Fruit fly (Drosophila melanogaster) whole organism, embryonic: ENCODE results near the gene CG4293.

Experiments
- Abd-B ChIP-seq: fragments of 200-800 bp; sonication (Bioruptor generic); optimal IDR thresholded peaks from 2 replicates; lab custom pipeline; 2018; ENCODE audit warnings: missing biosample characterization, mild to moderate bottlenecking, missing genetic modification characterization, moderate library complexity
- Atf-2 ChIP-seq: fragments of 200-800 bp; sonication (Bioruptor generic); optimal IDR thresholded peaks from 2 replicates; lab custom pipeline; 2016; ENCODE audit warnings: missing biosample characterization, missing genetic modification characterization
- Awh ChIP-seq: fragments of 200-800 bp; sonication (Bioruptor generic); IDR thresholded peaks from 2 replicates; pipeline ENCODE4, ENCODE4 v1.3.6; 2022; ENCODE audit warnings: missing biosample characterization, missing genetic modification characterization
- C15 ChIP-seq: fragments of 200-800 bp; sonication (Bioruptor generic); IDR thresholded peaks from 3 replicates; pipeline ENCODE4 v1.3.6; 2022; ENCODE audit warnings: missing biosample characterization, missing genetic modification characterization
- CG10979 ChIP-seq: fragments of 200-800 bp; sonication (Bioruptor generic); optimal IDR thresholded peaks from 2 replicates; lab custom pipeline; 2018; ENCODE audit warnings: missing biosample characterization, mild to moderate bottlenecking, missing genetic modification characterization, moderate library complexity
- CG13123 ChIP-seq: fragments of 200-800 bp; sonication (Bioruptor generic); optimal IDR thresholded peaks from 2 replicates; lab custom pipeline; 2016; ENCODE audit warnings: missing biosample characterization, missing genetic modification characterization
- CG13775 ChIP-seq: fragments of 200-800 bp; sonication (Bioruptor generic); optimal IDR thresholded peaks from 3 replicates; lab custom pipeline; 2017; ENCODE audit warnings: missing biosample characterization, mild to moderate bottlenecking, missing genetic modification characterization
- CG14441 ChIP-seq: fragments of 200-800 bp; sonication (Bioruptor generic); IDR thresholded peaks from 2 replicates; pipeline ENCODE4 v1.3.6; 2022; ENCODE audit warnings: missing biosample characterization, missing genetic modification characterization
- CG15479 ChIP-seq: fragments of 200-800 bp; sonication (Bioruptor generic); optimal IDR thresholded peaks from 3 replicates; lab custom pipeline; 2019; ENCODE audit warnings: missing biosample characterization, mild to moderate bottlenecking, missing genetic modification characterization, moderate library complexity
- CG15601 ChIP-seq: fragments of 200-800 bp; sonication (Bioruptor generic); optimal IDR thresholded peaks from 3 replicates; lab custom pipeline; 2019; ENCODE audit warnings: missing biosample characterization, mild to moderate bottlenecking, missing genetic modification characterization, moderate library complexity
- CG16863 ChIP-seq: fragments of 200-800 bp; sonication (Bioruptor generic); optimal IDR thresholded peaks from 3 replicates; lab custom pipeline; 2016; ENCODE audit warnings: missing biosample characterization, missing genetic modification characterization
- CG17359 ChIP-seq: fragments of 200-800 bp; sonication (Bioruptor generic); optimal IDR thresholded peaks from 3 replicates; lab custom pipeline; 2018; ENCODE audit warnings: missing biosample characterization, mild to moderate bottlenecking, missing genetic modification characterization, moderate library complexity
- CG18599 ChIP-seq: fragments of 200-800 bp; sonication (Bioruptor generic); optimal IDR thresholded peaks from 3 replicates; lab custom pipeline; 2017; ENCODE audit warnings: missing biosample characterization, missing genetic modification characterization, mild to moderate bottlenecking, moderate library complexity, missing genetic modification reagents
- CG2875 ChIP-seq: fragments of 200-800 bp; sonication (Bioruptor generic); optimal IDR thresholded peaks from 2 replicates; lab custom pipeline; 2017; ENCODE audit warnings: missing biosample characterization, mild to moderate bottlenecking, missing genetic modification characterization, missing genetic modification reagents
- CG30403 ChIP-seq: fragments of 200-800 bp; sonication (Bioruptor generic); optimal IDR thresholded peaks from 3 replicates; lab custom pipeline; 2016; ENCODE audit warnings: missing biosample characterization, missing genetic modification characterization
- CG3407 ChIP-seq: fragments of 200-800 bp; sonication (Bioruptor generic); optimal IDR thresholded peaks from 2 replicates; lab custom pipeline; 2018; ENCODE audit warnings: missing biosample characterization, mild to moderate bottlenecking, missing genetic modification characterization
- CG34224 ChIP-seq: fragments of 200-800 bp; sonication (Bioruptor generic); IDR thresholded peaks from 3 replicates; pipeline ENCODE4 v1.3.6; 2022; ENCODE audit warnings: missing biosample characterization, missing genetic modification characterization; ENCODE audit not compliant: partially characterized antibody
- CG34376 ChIP-seq: fragments of 200-800 bp; sonication (Bioruptor generic); optimal IDR thresholded peaks from 2 replicates; lab custom pipeline; 2018; ENCODE audit warnings: missing biosample characterization, mild to moderate bottlenecking, missing genetic modification characterization
- CG3726 ChIP-seq: fragments of 200-800 bp; sonication (Bioruptor generic); IDR thresholded peaks from 3 replicates; pipeline ENCODE4, ENCODE4 v1.3.6; 2022; ENCODE audit warnings: missing biosample characterization, missing genetic modification characterization
- CG4820 ChIP-seq: fragments of 200-800 bp; sonication (Bioruptor generic); optimal IDR thresholded peaks from 3 replicates; lab custom pipeline; 2016; ENCODE audit warnings: missing biosample characterization, missing genetic modification characterization
- CG6254 ChIP-seq: fragments of 200-800 bp; sonication (Bioruptor generic); optimal IDR thresholded peaks from 3 replicates; lab custom pipeline; 2017; ENCODE audit warnings: mild to moderate bottlenecking, missing biosample characterization, missing genetic modification reagents, missing genetic modification characterization
- CG6791 ChIP-seq: fragments of 200-800 bp; sonication (Bioruptor generic); IDR thresholded peaks from 3 replicates; pipeline ENCODE4 v1.3.6; 2022; ENCODE audit warnings: missing biosample characterization, missing genetic modification characterization; ENCODE audit not compliant: partially characterized antibody
- CG7839 ChIP-seq: fragments of 200-800 bp; sonication (Bioruptor generic); optimal IDR thresholded peaks from 3 replicates; lab custom pipeline; 2018; ENCODE audit warnings: missing biosample characterization, mild to moderate bottlenecking, missing genetic modification characterization, moderate library complexity
- CG9797 ChIP-seq: fragments of 200-800 bp; sonication (Bioruptor generic); optimal IDR thresholded peaks from 3 replicates; lab custom pipeline; 2018; ENCODE audit warnings: missing biosample characterization, mild to moderate bottlenecking, missing genetic modification characterization
- CG9876 ChIP-seq: fragments of 200-800 bp; sonication (Bioruptor generic); optimal IDR thresholded peaks from 2 replicates; lab custom pipeline; 2016; ENCODE audit warnings: missing biosample characterization, missing genetic modification characterization
- CrebB ChIP-seq: fragments of 200-800 bp; sonication (Bioruptor generic); optimal IDR thresholded peaks from 3 replicates; lab custom pipeline; 2018; ENCODE audit warnings: missing biosample characterization, mild to moderate bottlenecking, missing genetic modification characterization
- Gug ChIP-seq: fragments of 200-800 bp; sonication (Bioruptor generic); IDR thresholded peaks from 4 replicates; pipeline ENCODE4 v1.3.6; 2022; ENCODE audit warnings: missing biosample characterization, missing genetic modification characterization
- HmgD ChIP-seq: fragments of 200-800 bp; sonication (Bioruptor generic); optimal IDR thresholded peaks from 3 replicates; lab custom pipeline; 2016; ENCODE audit warnings: missing biosample characterization, missing genetic modification characterization
- Hmx ChIP-seq: fragments of 200-800 bp; sonication (Bioruptor generic); optimal IDR thresholded peaks from 2 replicates; lab custom pipeline; 2016; ENCODE audit warnings: missing biosample characterization, missing genetic modification characterization
- Lim3 ChIP-seq: fragments of 200-800 bp; sonication (Bioruptor generic); IDR thresholded peaks from 2 replicates; pipeline ENCODE4 v1.3.6; 2022; ENCODE audit warnings: missing biosample characterization, missing genetic modification characterization
- Neu2 ChIP-seq: fragments of 200-800 bp; sonication (Bioruptor generic); optimal IDR thresholded peaks from 3 replicates; lab custom pipeline; 2016; ENCODE audit warnings: missing biosample characterization, missing genetic modification characterization, borderline replicate concordance
- Pdp1 ChIP-seq, 2 experiments: fragments of 200-800 bp; sonication (Bioruptor generic); optimal IDR thresholded peaks; 3 replicates each; lab custom pipeline; 2016; ENCODE audit warnings: missing biosample characterization in 2 of 2, missing genetic modification characterization in 2 of 2, mild to moderate bottlenecking in 1 of 2, moderate library complexity in 1 of 2
- Poxn ChIP-seq: fragments of 200-800 bp; sonication (Bioruptor generic); IDR thresholded peaks from 2 replicates; pipeline ENCODE4 v1.3.6; 2022; ENCODE audit warnings: missing biosample characterization, missing genetic modification characterization
- Sin3A ChIP-seq: fragments of >200 bp; optimal IDR thresholded peaks from 2 replicates; lab custom pipeline; 2018
- Spps ChIP-seq: fragments of 200-800 bp; sonication (Bioruptor generic); optimal IDR thresholded peaks from 2 replicates; lab custom pipeline; 2018; ENCODE audit warnings: missing biosample characterization, mild to moderate bottlenecking, missing genetic modification characterization
- Taf1 ChIP-seq: fragments of 200-800 bp; sonication (Bioruptor generic); IDR thresholded peaks from 2 replicates; pipeline ENCODE4 v1.3.6; 2022; ENCODE audit warnings: missing biosample characterization, missing genetic modification characterization
- Tbp ChIP-seq: fragments of >200 bp; optimal IDR thresholded peaks from 2 replicates; lab custom pipeline; 2018; ENCODE audit warnings: missing biosample characterization, missing genetic modification characterization
- az2 ChIP-seq: fragments of 200-800 bp; sonication (Bioruptor generic); optimal IDR thresholded peaks from 3 replicates; lab custom pipeline; 2016; ENCODE audit warnings: missing biosample characterization, missing genetic modification characterization
- bowl ChIP-seq: fragments of 200-800 bp; sonication (Bioruptor generic); IDR thresholded peaks from 2 replicates; pipeline ENCODE4 v1.3.6; 2022; ENCODE audit warnings: missing biosample characterization, missing genetic modification characterization
- cas ChIP-seq: fragments of 200-800 bp; sonication (Bioruptor generic); IDR thresholded peaks from 2 replicates; pipeline ENCODE4 v1.3.6; 2022; ENCODE audit warnings: missing biosample characterization, missing genetic modification characterization
- ci ChIP-seq: fragments of 200-800 bp; sonication (Bioruptor generic); IDR thresholded peaks from 3 replicates; pipeline ENCODE4 v1.3.6; 2022; ENCODE audit warnings: missing biosample characterization, missing genetic modification characterization
- esg ChIP-seq: fragments of 200-800 bp; sonication (Bioruptor generic); conservative IDR thresholded peaks from 2 replicates; pipeline ENCODE4 v1.3.6; 2022; ENCODE audit warnings: missing biosample characterization, missing genetic modification characterization
- ewg ChIP-seq: fragments of 200-800 bp; sonication (Bioruptor generic); optimal IDR thresholded peaks from 3 replicates; lab custom pipeline; 2017; ENCODE audit warnings: mild to moderate bottlenecking, missing biosample characterization, missing genetic modification reagents, missing genetic modification characterization
- fd64A ChIP-seq: fragments of 200-800 bp; sonication (Bioruptor generic); optimal IDR thresholded peaks from 3 replicates; lab custom pipeline; 2018; ENCODE audit warnings: missing biosample characterization, mild to moderate bottlenecking, missing genetic modification characterization
- ham ChIP-seq: fragments of 200-800 bp; sonication (Bioruptor generic); IDR thresholded peaks from 2 replicates; pipeline ENCODE4 v1.3.6; 2022; ENCODE audit warnings: missing biosample characterization, missing genetic modification characterization
- pros ChIP-seq: fragments of 200-800 bp; sonication (Bioruptor generic); optimal IDR thresholded peaks from 3 replicates; lab custom pipeline; 2019; ENCODE audit warnings: missing biosample characterization, mild to moderate bottlenecking, missing genetic modification characterization, moderate library complexity
- run ChIP-seq: fragments of 200-800 bp; sonication (Bioruptor generic); optimal IDR thresholded peaks from 3 replicates; lab custom pipeline; 2018; ENCODE audit warnings: missing biosample characterization, mild to moderate bottlenecking, missing genetic modification characterization
- tap ChIP-seq: fragments of 200-800 bp; optimal IDR thresholded peaks from 3 replicates; lab custom pipeline; 2019; ENCODE audit warnings: missing biosample characterization, mild to moderate bottlenecking, missing genetic modification characterization, moderate library complexity
- tgo ChIP-seq: fragments of 200-800 bp; sonication (Bioruptor generic); IDR thresholded peaks from 3 replicates; pipeline ENCODE4 v1.3.6; 2022; ENCODE audit warnings: missing biosample characterization, missing genetic modification characterization
- tx ChIP-seq: fragments of 200-800 bp; sonication (Bioruptor generic); optimal IDR thresholded peaks from 2 replicates; lab custom pipeline; 2016; ENCODE audit warnings: missing biosample characterization, missing genetic modification characterization
- vfl ChIP-seq: fragments of 200-800 bp; sonication (Bioruptor generic); optimal IDR thresholded peaks from 2 replicates; lab custom pipeline; 2016; ENCODE audit warnings: missing biosample characterization, missing genetic modification characterization
- zfh2 ChIP-seq: fragments of 200-800 bp; sonication (Bioruptor generic); optimal IDR thresholded peaks from 2 replicates; lab custom pipeline; 2016; ENCODE audit warnings: missing biosample characterization, missing genetic modification characterization

The CG4293 gene

DNA sequence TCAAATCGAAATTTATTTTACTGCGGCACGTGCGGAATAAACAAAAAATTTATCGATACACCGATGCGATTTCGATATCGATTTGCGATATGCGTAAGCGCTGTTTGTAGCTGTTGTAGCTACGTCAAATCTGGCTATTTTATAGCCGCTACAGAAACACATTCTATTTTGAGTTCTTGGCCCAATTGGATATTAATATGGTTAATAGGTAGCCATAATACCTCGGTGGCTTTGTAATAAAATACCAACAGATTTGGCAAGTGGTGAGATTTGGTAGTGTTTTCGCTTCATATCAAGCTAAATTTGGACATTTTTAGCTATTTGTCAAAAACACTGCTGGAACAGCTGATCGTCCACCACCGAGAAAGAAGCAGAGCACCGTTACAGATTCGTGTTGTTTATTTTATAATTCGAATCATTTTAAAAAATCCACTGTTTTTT lies 42.6 kb downstream of the CG4293 start, which contains the start of the genes CG18273 and CG3156 (continued):
- TF ChIP-seq CG13123 (GFP tag; lab: Kevin White, UChicago), result no peak
- peak; percentile 49 for TF ChIP-seq CG9797
- peak; percentile 7 for TF ChIP-seq CG30403 (GFP tag; lab: Kevin White, UChicago)
- TF ChIP-seq Awh (GFP tag; lab: Robert Waterston, UW), result no peak
- no peak for TF ChIP-seq esg (GFP tag; lab: Robert Waterston, UW)
- no peak for TF ChIP-seq CG34224 (GFP tag; lab: Robert Waterston, UW)
- TF ChIP-seq fd64A, result no peak
- peak; percentile 36 for TF ChIP-seq CG13775
- no peak for TF ChIP-seq vfl (GFP tag; lab: Kevin White, UChicago)
- no peak for TF ChIP-seq C15 (GFP tag; lab: Robert Waterston, UW)
- no peak for TF ChIP-seq CG9876 (GFP tag; lab: Kevin White, UChicago)
- no peak for TF ChIP-seq tgo
- TF ChIP-seq CG10979 (tag; lab: Kevin White, UChicago), result no peak
- TF ChIP-seq Tbp (GFP tag; lab: Kevin White, UChicago), result peak; percentile 55
- no peak for TF ChIP-seq CG14441
- TF ChIP-seq CG3726, result no peak
- no peak for TF ChIP-seq ewg (GFP tag; lab: Kevin White, UChicago)
- no peak for TF ChIP-seq CG15601 (tag; lab: Kevin White, UChicago)
- no peak for TF ChIP-seq az2 (GFP tag; lab: Kevin White, UChicago)
- no peak for TF ChIP-seq CG34376 (GFP tag; lab: Kevin White, UChicago)
- TF ChIP-seq CG6791 (GFP tag; lab: Robert Waterston, UW), result peak; percentile 56; the same call in 1 of the 3 replicates
- no peak for TF ChIP-seq tx (GFP tag; lab: Kevin White, UChicago)
- TF ChIP-seq HmgD (GFP tag; lab: Kevin White, UChicago), result no peak
- no peak for TF ChIP-seq Spps (tag; lab: Kevin White, UChicago)
- no peak for TF ChIP-seq Atf-2 (GFP tag; lab: Kevin White, UChicago)
- no peak for TF ChIP-seq Poxn (GFP tag; lab: Robert Waterston, UW)
- TF ChIP-seq Taf1 (GFP tag; lab: Robert Waterston, UW), result no peak
- TF ChIP-seq CG2875 (GFP tag; lab: Kevin White, UChicago), result no peak
- peak; percentile 85 for TF ChIP-seq Sin3A (lab: Kevin White, UChicago)
- TF ChIP-seq Lim3 (GFP tag; lab: Robert Waterston, UW), result no peak
- TF ChIP-seq CG18599 (GFP tag; lab: Kevin White, UChicago), result no peak
- peak; percentile 4 for TF ChIP-seq CG17359 (tag; lab: Kevin White, UChicago)
- TF ChIP-seq CG16863 (GFP tag; lab: Kevin White, UChicago), result no peak
- TF ChIP-seq tap (tag; lab: Kevin White, UChicago), result no peak
- TF ChIP-seq CG7839 (tag; lab: Kevin White, UChicago), result no peak
- TF ChIP-seq Pdp1 (GFP tag; optimal IDR thresholded peaks at IDR 0.05; lab: Kevin White, UChicago), result peak in 1 of 2 experiments; percentile 41
- no peak for TF ChIP-seq CrebB (tag; lab: Kevin White, UChicago)
- TF ChIP-seq CG3407 (GFP tag; lab: Kevin White, UChicago), result no peak
- TF ChIP-seq ci, result no peak
- no peak for TF ChIP-seq bowl
- no peak for TF ChIP-seq ham (GFP tag; lab: Robert Waterston, UW)
- TF ChIP-seq Neu2 (GFP tag; lab: Kevin White, UChicago), result no peak
- no peak for TF ChIP-seq cas (GFP tag; lab: Robert Waterston, UW)
- no peak for TF ChIP-seq CG15479
- no peak for TF ChIP-seq CG6254 (GFP tag; lab: Kevin White, UChicago)
- TF ChIP-seq Abd-B (GFP tag; lab: Kevin White, UChicago), result peak; percentile 35
- TF ChIP-seq run, result no peak
- no peak for TF ChIP-seq pros
- TF ChIP-seq Gug (GFP tag; lab: Robert Waterston, UW), result no peak
- TF ChIP-seq Hmx (GFP tag; lab: Kevin White, UChicago), result no peak
- TF ChIP-seq zfh2 (GFP tag; lab: Kevin White, UChicago), result peak; percentile 36
- no peak for TF ChIP-seq CG4820 (GFP tag; lab: Kevin White, UChicago)
